Worm (Caenorhabditis elegans): Measurements from ENCODE around the gene F52H3.6.

Gene F52H3.6

DNA sequence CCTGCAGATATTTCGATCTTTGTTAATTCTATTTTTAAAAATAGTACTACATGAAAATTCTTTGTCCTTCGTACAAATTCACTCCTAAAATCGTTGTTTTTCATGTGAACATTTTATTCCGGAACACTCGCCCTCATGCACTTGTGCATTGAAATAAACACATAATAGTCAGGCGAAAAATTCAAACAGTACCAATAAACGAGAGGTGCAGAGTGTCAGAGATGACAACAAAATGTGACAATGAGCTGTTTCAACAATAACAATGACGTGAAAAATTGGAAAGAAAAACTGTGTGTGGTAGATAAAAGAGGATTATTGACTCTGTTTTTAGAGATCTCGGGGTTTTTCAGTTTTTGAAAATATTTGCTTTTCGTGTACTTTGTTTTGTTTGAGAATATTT lies at the start of gene F52H3.6:
Gene F52H3.6 (minus strand): TSS at position 228 of the 400 bp plus-strand sequence.
- TF ChIP-seq egl-27 (tag; optimal IDR thresholded peaks at IDR 0.05) (no peak), pha-4 (tag; optimal IDR thresholded peaks at IDR 0.05) (peak; percentile 74), nhr-12 (tag; optimal IDR thresholded peaks at IDR 0.05) (no peak), ztf-4 (tag; optimal IDR thresholded peaks at IDR 0.05) (no peak), nhr-237 (tag; optimal IDR thresholded peaks at IDR 0.05) (no peak), elt-2 (tag; optimal IDR thresholded peaks at IDR 0.05) (peak; percentile 32), eor-1 (tag; optimal IDR thresholded peaks at IDR 0.05) (no peak), ceh-28 (tag; optimal IDR thresholded peaks at IDR 0.05) (no peak), elt-1 (tag; optimal IDR thresholded peaks at IDR 0.05) (no peak)

DNA sequence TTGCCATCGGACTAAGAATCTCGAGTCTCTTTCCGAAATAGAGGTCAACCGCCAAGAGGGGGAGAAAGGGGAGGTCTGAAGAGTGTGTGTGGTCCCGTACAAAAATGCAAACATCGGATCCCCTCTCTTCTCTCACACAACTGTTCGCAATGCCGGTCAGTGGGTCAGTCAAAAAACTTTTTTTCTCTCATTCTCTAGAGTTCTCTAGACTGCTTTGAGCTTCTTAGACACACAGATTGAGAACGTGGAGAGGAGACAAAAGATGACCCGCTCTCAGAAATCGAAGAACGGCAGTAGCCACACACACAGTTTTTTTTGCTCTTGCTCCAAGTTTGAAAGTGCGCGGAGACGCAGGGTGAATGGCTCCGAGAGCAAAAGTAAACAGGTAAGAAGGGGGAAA lies 47.6 kb upstream of the F52H3.6 start:
- TF ChIP-seq pha-4 (tag; optimal IDR thresholded peaks at IDR 0.05) (peak; percentile 84), jun-1 (tag; optimal IDR thresholded peaks at IDR 0.05) (no peak)

DNA sequence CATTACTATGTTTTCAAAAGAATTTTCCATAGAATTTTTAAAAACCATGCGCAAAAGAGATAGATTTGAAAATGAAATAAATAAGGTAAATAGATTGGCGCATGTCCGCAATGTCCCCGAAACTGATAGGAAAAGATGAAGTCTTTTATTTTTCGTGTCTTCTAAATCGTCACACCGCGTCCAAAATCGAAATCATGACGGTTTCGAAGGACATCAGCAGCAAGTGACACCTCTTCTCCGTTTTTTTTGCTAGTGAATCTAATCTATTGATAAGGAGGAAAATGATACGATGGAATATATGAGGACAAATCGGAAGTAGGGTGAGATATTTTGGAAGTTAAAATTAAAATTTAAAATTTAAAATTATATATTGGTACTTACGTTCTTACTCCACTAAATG lies 45.8 kb upstream of the F52H3.6 start:
- TF ChIP-seq aly-2 (tag; optimal IDR thresholded peaks at IDR 0.05) (no peak), lin-39 (tag; optimal IDR thresholded peaks at IDR 0.05) (no peak), elt-3 (tag; optimal IDR thresholded peaks at IDR 0.05) (peak in 2 of 3 experiments; percentile 71 to 92)

- TF ChIP-seq skn-1 (tag; optimal IDR thresholded peaks at IDR 0.05) (no peak), hmg-11 (tag; optimal IDR thresholded peaks at IDR 0.05) (no peak), fos-1 (tag; optimal IDR thresholded peaks at IDR 0.05) (no peak), ama-1 (optimal IDR thresholded peaks at IDR 0.05) (no peak), fkh-10 (GFP tag; optimal IDR thresholded peaks at IDR 0.05) (no peak), nhr-12 (tag; optimal IDR thresholded peaks at IDR 0.05) (no peak), elt-1 (tag; optimal IDR thresholded peaks at IDR 0.05) (no peak), elt-3 (tag; optimal IDR thresholded peaks at IDR 0.05) (no peak), snpc-4 (tag; optimal IDR thresholded peaks at IDR 0.05) (no peak), ztf-11 (tag; optimal IDR thresholded peaks at IDR 0.05) (no peak), zag-1 (tag; optimal IDR thresholded peaks at IDR 0.05) (no peak), nhr-25 (tag; optimal IDR thresholded peaks at IDR 0.05) (no peak)
Measured at ce11 chrII:10067817-10068216, 39.6 kb upstream of the F52H3.6 start, which contains the start of gene die-1. die-1 (minus strand) TSS chrII:10067917.

DNA sequence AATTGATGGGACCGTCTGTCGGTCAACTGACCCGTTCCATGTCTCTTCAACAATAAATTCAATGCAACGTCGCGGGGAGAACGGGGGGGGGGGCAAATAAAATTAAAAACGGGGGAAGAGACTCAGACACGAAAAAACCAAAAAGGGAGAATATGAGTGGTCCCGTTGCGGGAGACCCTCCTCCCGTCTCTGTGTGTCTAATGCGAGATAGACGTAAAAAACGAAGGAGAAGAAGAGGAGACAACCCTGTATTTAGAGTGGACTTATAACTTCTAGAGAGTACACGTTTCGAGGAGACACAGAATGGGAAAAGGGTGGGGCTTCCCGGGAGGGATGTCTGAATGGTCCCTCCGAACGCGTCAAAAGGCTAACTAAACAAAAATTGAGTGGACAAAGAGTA lies 37.2 kb upstream of the F52H3.6 start:
- TF ChIP-seq nhr-23 (tag; optimal IDR thresholded peaks at IDR 0.05) (no peak), daf-12 (tag; optimal IDR thresholded peaks at IDR 0.05) (no peak), ama-1 (optimal IDR thresholded peaks at IDR 0.05) (no peak), nhr-237 (tag; optimal IDR thresholded peaks at IDR 0.05) (no peak), aly-2 (tag; optimal IDR thresholded peaks at IDR 0.05) (no peak), elt-1 (tag; optimal IDR thresholded peaks at IDR 0.05) (no peak), pha-4 (tag; optimal IDR thresholded peaks at IDR 0.05) (no peak), R02D3.7 (tag; optimal IDR thresholded peaks at IDR 0.05) (no peak), egl-27 (tag; optimal IDR thresholded peaks at IDR 0.05) (no peak)

ce11 chrII:10060508-10060907 lies 32.3 kb upstream of the F52H3.6 start, which contains the start of gene stg-1:
stg-1 (minus strand) TSS chrII:10060660.
- TF ChIP-seq nhr-76 (tag; optimal IDR thresholded peaks at IDR 0.05): no peak
- TF ChIP-seq lsy-12 (tag; optimal IDR thresholded peaks at IDR 0.05): no peak
- no peak for TF ChIP-seq egl-27 (tag; optimal IDR thresholded peaks at IDR 0.05)
- no peak for TF ChIP-seq nhr-12 (tag; optimal IDR thresholded peaks at IDR 0.05)
- TF ChIP-seq ztf-4 (tag; optimal IDR thresholded peaks at IDR 0.05): no peak
- TF ChIP-seq fkh-10 (GFP tag; optimal IDR thresholded peaks at IDR 0.05): no peak
- TF ChIP-seq fos-1 (tag; optimal IDR thresholded peaks at IDR 0.05): no peak
- TF ChIP-seq ceh-9 (tag; optimal IDR thresholded peaks at IDR 0.05): no peak
- no peak for TF ChIP-seq aly-2 (tag; optimal IDR thresholded peaks at IDR 0.05)

DNA sequence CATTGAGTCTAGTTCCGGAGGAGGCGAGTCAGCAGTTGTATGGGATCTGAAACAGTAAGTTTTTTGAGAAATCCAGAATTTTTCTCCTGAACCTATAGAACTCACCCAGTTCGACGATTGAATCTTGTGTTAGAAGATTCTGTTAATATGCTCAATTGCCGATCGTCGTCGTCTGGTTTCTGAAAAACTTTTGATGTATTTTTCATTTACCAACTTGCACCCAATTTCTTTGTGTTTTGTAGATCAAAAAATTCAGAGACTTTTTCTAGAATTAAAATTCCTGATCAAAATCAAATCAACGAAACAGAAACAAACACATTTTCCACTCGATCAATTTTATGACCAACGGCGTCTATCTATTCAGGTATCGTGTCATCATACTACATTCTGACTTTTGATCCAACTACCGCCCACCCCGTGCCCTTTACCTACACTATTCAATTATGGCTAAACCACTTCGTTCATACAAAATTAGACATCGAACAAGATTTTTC lies 28.4 kb upstream of the F52H3.6 start, which contains the start of gene C18D1.2:
Gene C18D1.2 (plus strand): TSS at position 444 of the 494 bp plus-strand sequence.
- TF ChIP-seq lin-15B (tag; optimal IDR thresholded peaks at IDR 0.05): no peak
- TF ChIP-seq lin-39 (tag; optimal IDR thresholded peaks at IDR 0.05): no peak
- TF ChIP-seq unc-39 (tag; optimal IDR thresholded peaks at IDR 0.05): no peak
- no peak for TF ChIP-seq aly-2 (tag; optimal IDR thresholded peaks at IDR 0.05)
- TF ChIP-seq ztf-11 (tag; optimal IDR thresholded peaks at IDR 0.05): no peak
- no peak for TF ChIP-seq pha-4 (tag; optimal IDR thresholded peaks at IDR 0.05)
- no peak for TF ChIP-seq fkh-10 (GFP tag; optimal IDR thresholded peaks at IDR 0.05)
- TF ChIP-seq ceh-28 (tag; optimal IDR thresholded peaks at IDR 0.05): no peak
- TF ChIP-seq tbx-2 (tag; optimal IDR thresholded peaks at IDR 0.05): no peak
- TF ChIP-seq nhr-11 (tag; optimal IDR thresholded peaks at IDR 0.05): no peak
- no peak for TF ChIP-seq nhr-77 (tag; optimal IDR thresholded peaks at IDR 0.05)
- TF ChIP-seq snpc-4 (tag; optimal IDR thresholded peaks at IDR 0.05): no peak
- no peak for TF ChIP-seq nhr-25 (tag; optimal IDR thresholded peaks at IDR 0.05)
- no peak for TF ChIP-seq sea-2 (GFP tag; optimal IDR thresholded peaks at IDR 0.05)
- TF ChIP-seq mml-1 (tag; optimal IDR thresholded peaks at IDR 0.05): no peak
- TF ChIP-seq pqm-1 (tag; optimal IDR thresholded peaks at IDR 0.05): no peak
- no peak for TF ChIP-seq ceh-82 (tag; optimal IDR thresholded peaks at IDR 0.05)
- TF ChIP-seq nhr-28 (tag; optimal IDR thresholded peaks at IDR 0.05): no peak
- TF ChIP-seq jun-1 (tag; optimal IDR thresholded peaks at IDR 0.05): no peak
- TF ChIP-seq fkh-2 (tag; optimal IDR thresholded peaks at IDR 0.05): no peak
